Fruit fly (Drosophila melanogaster): ENCODE measurements around the gene CG18135.

The CG18135 gene

DNA sequence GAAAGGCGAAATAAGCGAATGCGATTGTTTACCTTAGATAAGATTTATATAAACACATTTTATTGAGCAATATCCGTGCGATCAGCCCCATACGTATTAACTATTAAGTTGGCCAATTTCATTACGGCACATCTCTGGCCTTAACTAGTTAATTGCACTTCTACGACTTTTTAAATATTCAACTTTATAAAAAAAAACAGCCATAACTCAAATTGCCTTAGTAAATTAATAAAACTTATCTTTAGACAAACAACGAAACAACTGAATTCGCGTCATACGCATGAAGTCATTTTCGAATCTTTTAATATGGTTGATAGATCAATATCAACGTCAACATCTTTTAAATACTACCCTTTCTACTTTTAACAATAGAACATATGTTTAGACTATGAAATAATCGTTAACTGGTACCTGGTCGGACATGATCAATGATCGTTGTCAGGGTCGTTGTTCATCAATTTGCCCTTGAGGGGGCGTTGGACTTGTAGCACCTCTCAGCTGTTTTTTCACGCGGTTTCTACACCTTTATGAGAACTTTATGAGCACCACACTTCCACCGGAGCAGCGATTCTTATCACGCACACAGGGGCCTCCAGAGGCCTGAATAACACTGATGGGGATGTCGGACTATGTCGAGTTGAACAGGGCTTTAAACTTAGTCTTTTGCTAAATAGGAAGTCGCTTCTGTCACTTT is at the start of gene CG18135:
CG18135 (minus strand) TSS at position 694 of the 694 bp plus-strand sequence.
- TF ChIP-seq h (optimal IDR thresholded peaks at IDR 0.05) (no peak), psq (optimal IDR thresholded peaks at IDR 0.05) (no peak), insv (optimal IDR thresholded peaks at IDR 0.05) (no peak), Sin3A (optimal IDR thresholded peaks at IDR 0.05) (no peak), Myc (optimal IDR thresholded peaks at IDR 0.05) (no peak), ttk (optimal IDR thresholded peaks at IDR 0.05) (no peak)

dm6 chr3L:19046389-19047042 is 48.4 kb upstream of the CG18135 start:
- no peak for TF ChIP-seq ttk (optimal IDR thresholded peaks at IDR 0.05)

DNA sequence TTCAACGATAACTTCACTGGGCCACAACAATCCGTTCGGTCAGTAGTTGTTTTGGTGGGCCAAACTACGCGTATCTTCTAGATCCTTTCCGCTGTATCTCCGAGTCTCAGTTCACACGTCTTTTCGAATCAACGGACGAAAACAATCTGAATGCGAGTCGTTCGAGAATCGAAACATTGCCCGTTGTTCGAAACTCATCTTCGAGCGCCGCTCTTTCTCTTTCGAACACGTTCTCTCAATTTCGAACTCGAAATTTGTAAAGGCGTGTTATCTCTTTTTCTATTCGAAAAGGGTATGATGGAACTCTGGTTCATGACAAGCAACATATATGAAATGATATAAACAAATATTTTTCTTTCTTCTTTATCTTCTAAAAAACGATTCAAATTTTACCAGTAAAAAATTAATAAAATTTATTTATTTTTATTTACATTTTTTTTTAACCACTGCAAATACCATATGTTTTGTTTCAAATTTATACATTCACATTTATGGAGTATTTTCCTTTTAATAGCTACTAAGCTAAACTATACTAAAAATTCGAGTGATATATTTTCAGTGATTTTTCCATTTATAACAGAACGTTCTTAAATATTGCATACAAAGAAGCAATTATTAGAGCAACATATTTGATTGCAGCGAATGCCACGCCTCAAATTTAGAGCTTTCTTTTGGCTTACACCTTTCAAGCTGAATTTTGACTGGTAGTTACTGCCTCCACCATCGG is 47.4 kb upstream of the CG18135 start, which contains the start of gene nkd:
nkd (minus strand) TSS at position 151 of the 727 bp plus-strand sequence.
- TF ChIP-seq psq (optimal IDR thresholded peaks at IDR 0.05), result no peak
- TF ChIP-seq Sin3A (optimal IDR thresholded peaks at IDR 0.05), result no peak
- no peak for TF ChIP-seq ttk (optimal IDR thresholded peaks at IDR 0.05)
- no peak for TF ChIP-seq insv (optimal IDR thresholded peaks at IDR 0.05)
- TF ChIP-seq h (optimal IDR thresholded peaks at IDR 0.05), result no peak
- no peak for TF ChIP-seq Myc (optimal IDR thresholded peaks at IDR 0.05)

dm6 chr3L:19044589-19045298 is 46.7 kb upstream of the CG18135 start:
- TF ChIP-seq h (optimal IDR thresholded peaks at IDR 0.05), result no peak
- TF ChIP-seq Sin3A (optimal IDR thresholded peaks at IDR 0.05), result no peak
- TF ChIP-seq insv (optimal IDR thresholded peaks at IDR 0.05), result no peak
- TF ChIP-seq ttk (optimal IDR thresholded peaks at IDR 0.05), result no peak
- no peak for TF ChIP-seq Myc (optimal IDR thresholded peaks at IDR 0.05)
- TF ChIP-seq psq (optimal IDR thresholded peaks at IDR 0.05), result no peak

dm6 chr3L:19043464-19044034 is 45.5 kb upstream of the CG18135 start:
- TF ChIP-seq psq (optimal IDR thresholded peaks at IDR 0.05), result no peak

- TF ChIP-seq Sin3A (optimal IDR thresholded peaks at IDR 0.05) (no peak), psq (optimal IDR thresholded peaks at IDR 0.05) (no peak), Myc (optimal IDR thresholded peaks at IDR 0.05) (no peak), insv (optimal IDR thresholded peaks at IDR 0.05) (no peak), ttk (optimal IDR thresholded peaks at IDR 0.05) (no peak), h (optimal IDR thresholded peaks at IDR 0.05) (no peak)
Observed at dm6 chr3L:19042501-19042900, 44.4 kb upstream of the CG18135 start.

DNA sequence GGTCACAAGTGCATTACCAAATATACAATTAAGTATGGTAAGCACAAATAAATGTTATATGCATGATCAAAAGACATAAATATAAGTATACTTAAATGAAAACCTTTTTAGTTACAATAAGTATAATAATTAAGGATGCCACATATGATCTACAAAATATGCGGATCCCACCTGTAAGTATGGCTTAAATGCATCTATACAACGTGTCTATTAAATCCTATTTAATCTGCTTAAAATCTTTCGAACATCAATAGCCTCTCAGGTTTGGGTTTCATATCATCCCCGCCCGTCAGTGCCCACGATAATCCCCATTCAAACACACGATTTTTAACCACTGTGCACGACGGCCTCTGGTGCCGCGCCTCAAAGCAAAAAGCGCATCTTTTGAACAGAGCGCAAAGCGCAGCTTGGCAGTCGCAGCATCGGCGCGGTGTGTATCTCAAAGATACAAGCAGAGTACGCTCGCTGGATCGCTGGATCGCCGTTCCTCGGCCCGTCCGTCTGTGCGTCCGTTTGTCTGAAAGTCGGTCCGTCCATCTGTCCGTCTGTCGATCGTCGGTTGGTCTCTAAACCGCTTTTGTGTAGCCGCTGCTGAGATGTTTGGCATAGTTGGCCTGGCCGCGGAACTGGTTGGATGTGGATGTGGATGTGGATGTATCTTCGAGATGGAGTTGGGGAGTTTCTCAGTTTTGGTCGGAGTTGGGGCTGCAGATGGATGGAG is 43.7 kb upstream of the CG18135 start:
- TF ChIP-seq insv (optimal IDR thresholded peaks at IDR 0.05), result no peak
- no peak for TF ChIP-seq ttk (optimal IDR thresholded peaks at IDR 0.05)
- no peak for TF ChIP-seq Myc (optimal IDR thresholded peaks at IDR 0.05)
- no peak for TF ChIP-seq h (optimal IDR thresholded peaks at IDR 0.05)
- no peak for TF ChIP-seq Sin3A (optimal IDR thresholded peaks at IDR 0.05)
- no peak for TF ChIP-seq psq (optimal IDR thresholded peaks at IDR 0.05)

DNA sequence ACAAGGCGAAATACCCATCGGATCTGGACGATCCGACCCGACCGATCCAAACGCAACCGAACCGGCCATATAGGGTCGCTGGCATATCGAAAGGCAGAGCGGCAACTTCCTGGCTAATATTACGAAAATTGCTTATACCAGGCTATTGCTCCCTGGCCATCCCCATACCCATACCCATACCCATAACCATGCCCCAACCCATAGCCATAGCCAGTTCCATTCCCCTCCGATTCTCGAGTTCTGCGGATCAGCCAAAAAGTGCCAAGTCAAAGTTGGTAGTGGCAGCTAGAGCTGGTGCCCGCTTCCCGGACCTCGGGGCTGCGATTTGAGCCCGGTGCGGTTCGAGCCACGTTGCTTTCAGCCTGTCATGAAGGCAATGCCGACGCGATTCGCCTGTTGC is 43.1 kb upstream of the CG18135 start:
- TF ChIP-seq h (optimal IDR thresholded peaks at IDR 0.05) (no peak), Myc (optimal IDR thresholded peaks at IDR 0.05) (no peak), insv (optimal IDR thresholded peaks at IDR 0.05) (no peak), ttk (optimal IDR thresholded peaks at IDR 0.05) (no peak), psq (optimal IDR thresholded peaks at IDR 0.05) (no peak), Sin3A (optimal IDR thresholded peaks at IDR 0.05) (no peak)

dm6 chr3L:19040155-19040644 is 42.1 kb upstream of the CG18135 start:
- no peak for TF ChIP-seq psq (optimal IDR thresholded peaks at IDR 0.05)
- no peak for TF ChIP-seq h (optimal IDR thresholded peaks at IDR 0.05)
- TF ChIP-seq ttk (optimal IDR thresholded peaks at IDR 0.05), result no peak
- TF ChIP-seq Sin3A (optimal IDR thresholded peaks at IDR 0.05), result no peak
- TF ChIP-seq Myc (optimal IDR thresholded peaks at IDR 0.05), result no peak
- no peak for TF ChIP-seq insv (optimal IDR thresholded peaks at IDR 0.05)

DNA sequence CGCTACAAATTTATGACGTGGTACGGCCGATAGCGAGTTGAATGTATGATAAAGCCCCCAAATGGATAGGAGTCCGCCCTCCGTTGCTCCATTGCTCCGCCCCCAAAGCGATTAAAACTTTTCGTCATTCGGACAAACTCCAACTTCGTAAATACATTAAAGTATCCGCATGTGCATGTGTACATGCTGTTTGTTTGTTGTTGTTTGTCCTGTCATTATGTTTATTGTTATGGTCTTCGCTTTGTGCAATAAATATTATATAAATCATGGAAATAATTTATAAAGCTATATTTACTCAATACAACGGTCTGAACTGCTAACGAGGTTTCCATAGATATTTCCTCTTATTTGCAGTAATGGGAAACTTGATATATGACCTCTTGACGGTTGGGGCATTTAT is 39.0 kb upstream of the CG18135 start:
- no peak for TF ChIP-seq ttk (optimal IDR thresholded peaks at IDR 0.05)
- TF ChIP-seq Myc (optimal IDR thresholded peaks at IDR 0.05), result no peak
- no peak for TF ChIP-seq insv (optimal IDR thresholded peaks at IDR 0.05)
- TF ChIP-seq h (optimal IDR thresholded peaks at IDR 0.05), result no peak
- no peak for TF ChIP-seq psq (optimal IDR thresholded peaks at IDR 0.05)
- TF ChIP-seq Sin3A (optimal IDR thresholded peaks at IDR 0.05), result no peak

DNA sequence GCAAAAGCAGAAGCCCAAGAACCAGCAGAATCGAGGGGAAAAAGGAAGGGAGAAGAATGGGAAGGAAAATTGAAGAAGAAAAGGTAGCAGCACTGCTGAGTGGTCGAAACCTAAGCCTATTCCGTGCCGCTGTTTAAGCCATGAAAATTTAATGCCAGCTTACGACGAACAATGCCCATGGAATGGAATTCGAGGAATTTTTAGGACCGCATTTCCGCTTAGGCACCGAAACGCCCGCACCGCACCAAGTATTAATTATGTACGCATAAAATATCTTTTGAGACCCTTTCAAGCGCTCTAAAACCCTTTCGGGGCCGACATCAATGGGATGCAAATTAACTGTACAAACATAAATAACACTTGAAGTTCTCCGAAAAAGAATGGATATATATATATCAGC is 38.0 kb upstream of the CG18135 start:
- no peak for TF ChIP-seq Sin3A (optimal IDR thresholded peaks at IDR 0.05)
- no peak for TF ChIP-seq h (optimal IDR thresholded peaks at IDR 0.05)
- TF ChIP-seq psq (optimal IDR thresholded peaks at IDR 0.05), result no peak
- TF ChIP-seq Myc (optimal IDR thresholded peaks at IDR 0.05), result no peak
- no peak for TF ChIP-seq ttk (optimal IDR thresholded peaks at IDR 0.05)
- TF ChIP-seq insv (optimal IDR thresholded peaks at IDR 0.05), result no peak
